Fruit fly (Drosophila melanogaster): ENCODE data around the gene eIF3g1.

The eIF3g1 gene

DNA sequence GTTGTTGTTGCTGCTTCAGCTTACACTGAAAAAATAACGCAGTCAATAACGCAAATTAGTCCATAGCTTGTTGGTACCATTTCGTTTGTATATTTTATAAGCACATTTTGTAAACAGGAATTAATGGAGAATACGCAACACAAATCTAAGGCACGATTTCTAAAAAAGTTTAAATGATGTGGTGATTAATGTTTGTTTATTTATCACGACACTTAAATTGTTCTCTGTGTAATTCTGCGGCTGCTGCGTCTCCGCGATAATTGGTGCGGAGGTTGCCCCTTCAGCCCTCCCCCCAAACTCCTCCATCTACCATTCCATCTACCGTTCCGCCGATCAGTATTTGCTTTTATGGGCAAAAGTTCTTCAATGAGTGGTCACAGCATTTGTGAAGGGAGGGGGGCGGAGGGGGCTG lies 37.3 kb upstream of the eIF3g1 start (continued):
- TF ChIP-seq Six4 (GFP tag; optimal IDR thresholded peaks at IDR 0.05): peak; percentile 43
- TF ChIP-seq cwo (GFP tag; optimal IDR thresholded peaks at IDR 0.05): peak; percentile 60
- TF ChIP-seq crc (GFP tag; optimal IDR thresholded peaks at IDR 0.05): peak; percentile 16
- peak; percentile 57 for TF ChIP-seq CG2712 (tag; optimal IDR thresholded peaks at IDR 0.05)
- TF ChIP-seq lab (GFP tag; optimal IDR thresholded peaks at IDR 0.05): peak; percentile 75
- peak; percentile 57 for TF ChIP-seq Atf-2 (GFP tag; optimal IDR thresholded peaks at IDR 0.05)
- peak; percentile 60; the same call in 2 of the 3 replicates for TF ChIP-seq H15 (GFP tag; IDR thresholded peaks at IDR 0.05)
- TF ChIP-seq CG13424 (tag; optimal IDR thresholded peaks at IDR 0.05): peak; percentile 80
- peak; percentile 44 for TF ChIP-seq Dad (GFP tag; optimal IDR thresholded peaks at IDR 0.05)
- no peak for TF ChIP-seq ap (GFP tag; IDR thresholded peaks at IDR 0.05)
- TF ChIP-seq gcm2 (GFP tag; optimal IDR thresholded peaks at IDR 0.05): no peak
- TF ChIP-seq wor (GFP tag; IDR thresholded peaks at IDR 0.05): peak; percentile 46; the same call in 1 of the 2 replicates
- TF ChIP-seq cad (GFP tag; optimal IDR thresholded peaks at IDR 0.05): no peak
- no peak for TF ChIP-seq insv (GFP tag; optimal IDR thresholded peaks at IDR 0.05)
- peak; percentile 63 for TF ChIP-seq Blimp-1 (GFP tag; optimal IDR thresholded peaks at IDR 0.05)
- TF ChIP-seq CG34422 (GFP tag; IDR thresholded peaks at IDR 0.05): no peak
- no peak for TF ChIP-seq Gug (GFP tag; IDR thresholded peaks at IDR 0.05)
- no peak for TF ChIP-seq grn (GFP tag; optimal IDR thresholded peaks at IDR 0.05)
- TF ChIP-seq zfh2 (GFP tag; optimal IDR thresholded peaks at IDR 0.05): peak; percentile 61
- TF ChIP-seq CG14014 (GFP tag; IDR thresholded peaks at IDR 0.05): peak; percentile 50; the same call in 1 of the 2 replicates
- TF ChIP-seq CG13775 (GFP tag; optimal IDR thresholded peaks at IDR 0.05): no peak
- TF ChIP-seq CG18764 (GFP tag; optimal IDR thresholded peaks at IDR 0.05): peak; percentile 37
- no peak for TF ChIP-seq CG9215 (GFP tag; IDR thresholded peaks at IDR 0.05)
- TF ChIP-seq MESR4 (GFP tag; optimal IDR thresholded peaks at IDR 0.05): no peak
- TF ChIP-seq CG6683 (GFP tag; optimal IDR thresholded peaks at IDR 0.05): peak; percentile 34
- no peak for TF ChIP-seq inv (GFP tag; IDR thresholded peaks at IDR 0.05; ENCODE audit: partially characterized antibody)
- peak; percentile 29; the same call in 1 of the 3 replicates for TF ChIP-seq jigr1 (GFP tag; IDR thresholded peaks at IDR 0.05)
- peak; percentile 56 for TF ChIP-seq CG32767 (GFP tag; IDR thresholded peaks at IDR 0.05)
- 0 out of 3 replicates have a peak, but pooled peaks have one; percentile 20 for TF ChIP-seq Optix (GFP tag; IDR thresholded peaks at IDR 0.05)
- peak; percentile 51 for TF ChIP-seq mam (GFP tag; optimal IDR thresholded peaks at IDR 0.05)
- peak; percentile 31 for TF ChIP-seq Camta (GFP tag; optimal IDR thresholded peaks at IDR 0.05)
- TF ChIP-seq dysf (GFP tag; IDR thresholded peaks at IDR 0.05): peak; percentile 72
- TF ChIP-seq CG3995 (GFP tag; optimal IDR thresholded peaks at IDR 0.05): no peak
- TF ChIP-seq CG4328 (GFP tag; optimal IDR thresholded peaks at IDR 0.05): peak; percentile 61
- peak; percentile 24; the same call in 1 of the 2 replicates for TF ChIP-seq peb (GFP tag; IDR thresholded peaks at IDR 0.05)
- TF ChIP-seq CG12236 (GFP tag; optimal IDR thresholded peaks at IDR 0.05): peak; percentile 41
- no peak for TF ChIP-seq lov (optimal IDR thresholded peaks at IDR 0.05)
- TF ChIP-seq lov (GFP tag; IDR thresholded peaks at IDR 0.05): no peak
- TF ChIP-seq CG1233 (GFP tag; optimal IDR thresholded peaks at IDR 0.05): peak; percentile 34
- TF ChIP-seq sim (GFP tag; IDR thresholded peaks at IDR 0.05): 0 out of 2 replicates have a peak, but pooled peaks have one; percentile 30
- TF ChIP-seq crp (GFP tag; optimal IDR thresholded peaks at IDR 0.05): no peak
- TF ChIP-seq eve (GFP tag; optimal IDR thresholded peaks at IDR 0.05): peak in 1 of 2 experiments; percentile 75
- TF ChIP-seq chinmo (GFP tag; IDR thresholded peaks at IDR 0.05; ENCODE audit: partially characterized antibody): no peak
- peak; percentile 22 for TF ChIP-seq CG9727 (GFP tag; optimal IDR thresholded peaks at IDR 0.05)
- TF ChIP-seq B-H1 (GFP tag; IDR thresholded peaks at IDR 0.05): peak; percentile 34; the same call in 1 of the 3 replicates
- peak; percentile 18 for TF ChIP-seq CG30431 (GFP tag; optimal IDR thresholded peaks at IDR 0.05)
- TF ChIP-seq phol (tag; optimal IDR thresholded peaks at IDR 0.05): peak; percentile 70
- no peak for TF ChIP-seq dm (GFP tag; optimal IDR thresholded peaks at IDR 0.05)
- TF ChIP-seq CG42726 (GFP tag; IDR thresholded peaks at IDR 0.05; ENCODE audit: partially characterized antibody): no peak
- peak; percentile 48 for TF ChIP-seq Chrac-16 (GFP tag; optimal IDR thresholded peaks at IDR 0.05)
- TF ChIP-seq sens (GFP tag): peak; percentile 94
